Worm (Caenorhabditis elegans) whole organism, L4 larva: ENCODE measurements around the gene Y24D9A.7.
A peak's percentile ranks its signal among the peaks of the same experiment; 100 is the strongest.
"Not testable (repeated sequence)": the region's sequence is repeated elsewhere in the genome, so short reads cannot be mapped to it uniquely, and the experiment has no call there.

Experiments used
- F44E2.7 ChIP-seq: fragments of 200-800 bp; sonication (Bioruptor generic); IDR thresholded peaks from 2 replicates; pipeline ENCODE4 v2.1.2; 2022; ENCODE audit warnings: missing genetic modification characterization, missing compliant biosample characterization
- F49E8.2 ChIP-seq: sonication (generic microtip); optimal IDR thresholded peaks from 2 replicates; lab custom pipeline; 2016; ENCODE audit warnings: missing compliant biosample characterization, mild to moderate bottlenecking, missing genetic modification characterization, borderline replicate concordance
- Y48G9A.11 ChIP-seq: fragments of 200-800 bp; sonication (Bioruptor generic); IDR thresholded peaks from 2 replicates; pipeline ENCODE4 v1.3.6; 2022; ENCODE audit warnings: missing genetic modification reagents, missing genetic modification characterization, missing compliant biosample characterization
- Y5F2A.4 ChIP-seq: fragments of 200-800 bp; sonication (Bioruptor generic); optimal IDR thresholded peaks from 2 replicates; lab custom pipeline; 2018; ENCODE audit warnings: mild to moderate bottlenecking, missing genetic modification characterization, missing compliant biosample characterization
- ZK546.5 ChIP-seq, 2 experiments: sonication (generic microtip); optimal IDR thresholded peaks; 2 replicates each; lab custom pipeline; 2017; ENCODE audit warnings: missing biosample characterization in 2 of 2, missing genetic modification characterization in 2 of 2
- ama-1 ChIP-seq: fragments of 150-350 bp; optimal IDR thresholded peaks from 2 replicates; lab custom pipeline; 2014; ENCODE audit warnings: inconsistent platforms, mixed read lengths
- arid-1 ChIP-seq: fragments of 200-800 bp; sonication (Bioruptor generic); conservative IDR thresholded peaks from 2 replicates; pipeline ENCODE4 v1.3.6; 2022; ENCODE audit warnings: missing genetic modification reagents, missing genetic modification characterization, missing compliant biosample characterization
- ceh-44 ChIP-seq: fragments of 200-800 bp; sonication (Bioruptor generic); IDR thresholded peaks from 2 replicates; pipeline ENCODE4 v1.3.6; 2022; ENCODE audit warnings: missing genetic modification reagents, missing genetic modification characterization, missing compliant biosample characterization
- ceh-82 ChIP-seq: sonication (generic microtip); optimal IDR thresholded peaks from 2 replicates; lab custom pipeline; 2017; ENCODE audit warnings: missing biosample characterization, missing genetic modification characterization
- ctbp-1 ChIP-seq: fragments of 200-800 bp; sonication (Bioruptor generic); IDR thresholded peaks from 2 replicates; pipeline ENCODE4 v1.3.6; 2022; ENCODE audit warnings: missing genetic modification reagents, missing genetic modification characterization, missing compliant biosample characterization
- daf-19 ChIP-seq: fragments of 200-800 bp; sonication (Bioruptor generic); conservative IDR thresholded peaks from 2 replicates; pipeline ENCODE4 v1.3.6; 2022; ENCODE audit warnings: missing genetic modification characterization, missing compliant biosample characterization
- dmd-6 ChIP-seq: fragments of 200-800 bp; sonication (Bioruptor generic); IDR thresholded peaks from 2 replicates; pipeline ENCODE4 v1.3.6; 2022; ENCODE audit warnings: missing genetic modification reagents, missing genetic modification characterization, missing compliant biosample characterization
- dmd-8 ChIP-seq: fragments of 200-800 bp; sonication (Bioruptor generic); IDR thresholded peaks from 2 replicates; pipeline ENCODE4 v1.3.6; 2022; ENCODE audit warnings: missing genetic modification characterization, missing compliant biosample characterization
- duxl-1 ChIP-seq: sonication (generic microtip); optimal IDR thresholded peaks from 2 replicates; lab custom pipeline; 2016; ENCODE audit warnings: mild to moderate bottlenecking, missing genetic modification characterization, moderate library complexity, missing compliant biosample characterization; ENCODE audit not compliant: poor library complexity
- egl-43 ChIP-seq: fragments of 200-800 bp; sonication (Bioruptor generic); IDR thresholded peaks from 2 replicates; pipeline ENCODE4 v1.3.6; 2022; ENCODE audit warnings: missing genetic modification reagents, missing genetic modification characterization, missing compliant biosample characterization
- lim-7 ChIP-seq: fragments of 200-800 bp; sonication (Bioruptor generic); IDR thresholded peaks from 2 replicates; pipeline ENCODE4 v1.3.6; 2022; ENCODE audit warnings: missing genetic modification characterization, missing compliant biosample characterization
- lin-1 ChIP-seq: fragments of 200-800 bp; sonication (Bioruptor generic); IDR thresholded peaks from 2 replicates; pipeline ENCODE4 v1.3.6; 2022; ENCODE audit warnings: missing genetic modification reagents, missing genetic modification characterization, missing compliant biosample characterization
- lin-29 ChIP-seq: fragments of 200-800 bp; sonication (Bioruptor generic); IDR thresholded peaks from 2 replicates; pipeline ENCODE4 v1.3.6; 2022; ENCODE audit warnings: missing genetic modification reagents, missing genetic modification characterization, missing compliant biosample characterization
- lin-38 ChIP-seq: fragments of 200-800 bp; sonication (Bioruptor generic); IDR thresholded peaks from 2 replicates; pipeline ENCODE4 v1.3.6; 2022; ENCODE audit warnings: missing genetic modification reagents, missing genetic modification characterization, missing compliant biosample characterization
- madf-5 ChIP-seq, 2 experiments: fragments of 200-800 bp; sonication (Bioruptor generic); IDR thresholded peaks; 2 replicates each; pipeline ENCODE4 v1.3.6; 2022; ENCODE audit warnings: missing compliant biosample characterization in 2 of 2, missing genetic modification characterization in 2 of 2
- madf-9 ChIP-seq: fragments of 200-800 bp; sonication (Bioruptor generic); conservative IDR thresholded peaks from 2 replicates; pipeline ENCODE4 v1.3.6; 2022; ENCODE audit warnings: missing genetic modification reagents, missing genetic modification characterization, missing compliant biosample characterization
- mdt-29 ChIP-seq: fragments of 200-800 bp; sonication (Bioruptor generic); IDR thresholded peaks from 2 replicates; pipeline ENCODE4 v1.3.6; 2022; ENCODE audit warnings: missing genetic modification reagents, missing genetic modification characterization, missing compliant biosample characterization
- mes-2 ChIP-seq: sonication (generic microtip); optimal IDR thresholded peaks from 2 replicates; lab custom pipeline; 2016; ENCODE audit warnings: missing genotype, mild to moderate bottlenecking, missing genetic modification characterization, missing compliant biosample characterization; ENCODE audit not compliant: poor library complexity, severe bottlenecking
- mxl-2 ChIP-seq: fragments of 200-800 bp; sonication (Bioruptor generic); conservative IDR thresholded peaks from 2 replicates; pipeline ENCODE4 v1.3.6; 2022; ENCODE audit warnings: missing genetic modification reagents, missing genetic modification characterization, missing compliant biosample characterization
- nhr-42 ChIP-seq: fragments of 200-800 bp; sonication (Bioruptor generic); IDR thresholded peaks from 2 replicates; pipeline ENCODE4 v1.3.6; 2022; ENCODE audit warnings: missing genetic modification characterization, missing compliant biosample characterization
- nhr-77 ChIP-seq: fragments of 150-350 bp; optimal IDR thresholded peaks from 2 replicates; lab custom pipeline; 2014; ENCODE audit warnings: missing biosample characterization, missing genetic modification characterization
- pha-4 ChIP-seq, 2 experiments: fragments of 150-350 bp in 1 of 2; fragments of 200-800 bp in 1 of 2; sonication (Bioruptor generic) in 1 of 2; IDR thresholded peaks in 1 of 2; optimal IDR thresholded peaks in 1 of 2; 2 replicates each; pipeline versions ENCODE4 v1.3.6 to Lab custom; 2014 to 2022; ENCODE audit warnings: missing genetic modification characterization in 2 of 2, missing genetic modification reagents in 2 of 2, missing biosample characterization in 1 of 2, missing compliant biosample characterization in 1 of 2
- saeg-2 ChIP-seq: fragments of 200-800 bp; sonication (Bioruptor generic); IDR thresholded peaks from 2 replicates; pipeline ENCODE4 v1.3.6; 2022; ENCODE audit warnings: missing genetic modification reagents, missing genetic modification characterization, missing compliant biosample characterization
- sdz-12 ChIP-seq: fragments of 200-800 bp; sonication (Bioruptor generic); optimal IDR thresholded peaks from 2 replicates; lab custom pipeline; 2018; ENCODE audit warnings: mild to moderate bottlenecking, missing genetic modification characterization, missing compliant biosample characterization
- set-16 ChIP-seq: fragments of 200-800 bp; sonication (Bioruptor generic); IDR thresholded peaks from 2 replicates; pipeline ENCODE4 v1.3.6; 2022; ENCODE audit warnings: missing genetic modification reagents, missing genetic modification characterization, missing compliant biosample characterization
- snpc-1.2 ChIP-seq: fragments of 200-800 bp; sonication (Bioruptor generic); IDR thresholded peaks from 2 replicates; pipeline ENCODE4 v1.3.6; 2022; ENCODE audit warnings: missing genetic modification reagents, missing genetic modification characterization, missing compliant biosample characterization
- unc-130 ChIP-seq: sonication (generic microtip); optimal IDR thresholded peaks from 2 replicates; lab custom pipeline; 2016; ENCODE audit warnings: missing genetic modification reagents, missing genetic modification characterization, missing compliant biosample characterization
- zfp-3 ChIP-seq: fragments of 200-800 bp; sonication (Bioruptor generic); conservative IDR thresholded peaks from 2 replicates; pipeline ENCODE4 v1.3.6; 2022; ENCODE audit warnings: missing genetic modification reagents, missing genetic modification characterization, missing compliant biosample characterization

The Y24D9A.7 gene

ce11 chrIV:4390438-4390894, 14.5 kb downstream of the Y24D9A.7 start, which contains the start of the genes rpl-7A and set-21 (continued):
- TF ChIP-seq lin-29 (GFP tag; lab: Robert Waterston, UW) = peak; percentile 97
- TF ChIP-seq ZK546.5 (tag; optimal IDR thresholded peaks at IDR 0.05; lab: Kevin White, UChicago) = peak in 1 of 2 experiments; percentile 78
- TF ChIP-seq ceh-82 (tag; lab: Kevin White, UChicago) = no peak
- TF ChIP-seq ctbp-1 (GFP tag; lab: Robert Waterston, UW) = peak; percentile 95
- peak; percentile 95 for TF ChIP-seq lin-1
- 0 out of 2 replicates have a peak, but pooled peaks have one; percentile 77 for TF ChIP-seq F44E2.7 (GFP tag; lab: Robert Waterston, UW)
- TF ChIP-seq egl-43 (GFP tag; lab: Robert Waterston, UW) = peak; percentile 96
- peak; percentile 95 for TF ChIP-seq madf-9 (GFP tag; lab: Robert Waterston, UW)
- TF ChIP-seq nhr-77 (tag; lab: Kevin White, UChicago) = peak; percentile 96
- peak; percentile 80 for TF ChIP-seq Y5F2A.4 (GFP tag; lab: Kevin White, UChicago)
- TF ChIP-seq dmd-8 (GFP tag; lab: Robert Waterston, UW) = peak; percentile 71; the same call in 1 of the 2 replicates
- TF ChIP-seq saeg-2 = peak; percentile 97
- peak; percentile 76 for TF ChIP-seq unc-130 (GFP tag; lab: Kevin White, UChicago)
- peak; percentile 53 for TF ChIP-seq sdz-12

DNA sequence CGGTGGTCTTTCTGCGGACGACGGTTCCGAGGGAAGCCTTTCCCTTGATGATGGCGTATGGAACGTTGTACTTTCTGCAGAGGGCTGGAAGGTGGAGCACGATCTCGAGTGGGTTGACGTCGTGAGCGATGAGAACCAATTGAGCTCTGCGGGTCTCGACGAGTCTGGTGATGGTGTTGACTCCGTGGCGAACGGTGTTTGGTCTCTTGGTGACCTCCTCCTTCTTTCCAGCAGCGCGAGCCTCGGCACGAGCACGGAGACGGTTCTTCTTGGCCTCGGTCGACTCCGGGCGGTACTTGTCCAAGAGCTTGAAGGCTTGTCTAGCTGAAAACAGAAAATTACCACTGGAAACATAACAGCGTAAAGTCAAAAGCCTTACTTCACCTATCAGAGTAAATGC, 15.5 kb downstream of the Y24D9A.7 start:
- peak; percentile 91 for TF ChIP-seq set-16 (GFP tag; lab: Robert Waterston, UW)
- 0 out of 2 replicates have a peak, but pooled peaks have one; percentile 3 for TF ChIP-seq F44E2.7 (GFP tag; lab: Robert Waterston, UW)

DNA sequence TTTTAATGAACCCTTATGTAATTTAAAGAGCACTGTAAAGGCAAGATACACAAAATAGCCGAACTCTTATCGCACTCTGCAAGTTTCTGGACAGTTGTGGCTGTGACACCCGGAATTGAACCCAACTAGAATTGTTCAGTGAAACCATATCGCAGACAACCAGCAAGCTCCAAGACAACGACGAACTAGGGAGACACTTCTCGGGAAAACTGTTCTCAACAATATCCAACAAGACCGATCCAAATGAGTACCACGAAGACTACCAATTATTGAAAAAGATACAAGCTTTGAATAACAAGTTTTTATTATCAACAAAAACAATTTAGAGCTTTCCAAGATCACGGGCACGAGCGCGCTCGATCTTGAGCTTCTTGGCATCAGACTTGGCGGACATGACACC, 16.1 kb downstream of the Y24D9A.7 start:
- TF ChIP-seq dmd-8 (GFP tag; lab: Robert Waterston, UW) (peak; percentile 77; the same call in 1 of the 2 replicates), pha-4 (GFP tag; IDR thresholded peaks at IDR 0.05; lab: Robert Waterston, UW) (peak; percentile 57), ama-1 (peak; percentile 28), F49E8.2 (tag; lab: Kevin White, UChicago) (peak; percentile 85), nhr-42 (0 out of 2 replicates have a peak, but pooled peaks have one; percentile 43), lin-38 (peak; percentile 87), mdt-29 (GFP tag; lab: Robert Waterston, UW) (peak; percentile 40; the same call in 1 of the 2 replicates), lim-7 (GFP tag; lab: Robert Waterston, UW) (0 out of 2 replicates have a peak, but pooled peaks have one; percentile 46), ceh-44 (peak; percentile 38; the same call in 1 of the 2 replicates), snpc-1.2 (GFP tag; lab: Robert Waterston, UW) (peak; percentile 90), Y48G9A.11 (GFP tag; lab: Robert Waterston, UW) (peak; percentile 79), ctbp-1 (GFP tag; lab: Robert Waterston, UW) (peak; percentile 54; the same call in 1 of the 2 replicates), zfp-3 (peak; percentile 48; the same call in 1 of the 2 replicates), dmd-6 (GFP tag; lab: Robert Waterston, UW) (peak; percentile 13; the same call in 1 of the 2 replicates), mxl-2 (GFP tag; lab: Robert Waterston, UW) (0 out of 2 replicates have a peak, but pooled peaks have one; percentile 30), madf-5 (GFP tag; IDR thresholded peaks at IDR 0.05; lab: Robert Waterston, UW) (0 out of 4 replicates have a peak, but pooled peaks of 1 of the 2 experiments have one; percentile 60), mes-2 (tag; lab: Kevin White, UChicago) (peak; percentile 24), daf-19 (GFP tag; lab: Robert Waterston, UW) (peak; percentile 77; the same call in 1 of the 2 replicates), Y5F2A.4 (GFP tag; lab: Kevin White, UChicago) (peak; percentile 3), arid-1 (GFP tag; lab: Robert Waterston, UW) (peak; percentile 60; the same call in 1 of the 2 replicates), duxl-1 (tag; lab: Kevin White, UChicago) (peak; percentile 40), egl-43 (GFP tag; lab: Robert Waterston, UW) (peak; percentile 5; the same call in 1 of the 2 replicates), unc-130 (GFP tag; lab: Kevin White, UChicago) (peak; percentile 19)
- TF ChIP-seq pha-4 (tag; optimal IDR thresholded peaks at IDR 0.05; lab: Kevin White, UChicago) = not testable (repeated sequence)
